Worm (Caenorhabditis elegans) whole organism, L4/young adult: ENCODE results near the gene Y39A1A.18.

ENCODE experiments used
- dao-5 ChIP-seq: sonication (generic microtip); optimal IDR thresholded peaks from 2 replicates; lab custom pipeline; 2016; ENCODE audit warnings: missing genotype, missing genetic modification characterization, moderate library complexity, missing compliant biosample characterization
- him-1 ChIP-seq: sonication (generic microtip); optimal IDR thresholded peaks from 2 replicates; lab custom pipeline; 2016; ENCODE audit warnings: missing genotype, missing genetic modification reagents, missing genetic modification characterization, missing compliant biosample characterization

DNA sequence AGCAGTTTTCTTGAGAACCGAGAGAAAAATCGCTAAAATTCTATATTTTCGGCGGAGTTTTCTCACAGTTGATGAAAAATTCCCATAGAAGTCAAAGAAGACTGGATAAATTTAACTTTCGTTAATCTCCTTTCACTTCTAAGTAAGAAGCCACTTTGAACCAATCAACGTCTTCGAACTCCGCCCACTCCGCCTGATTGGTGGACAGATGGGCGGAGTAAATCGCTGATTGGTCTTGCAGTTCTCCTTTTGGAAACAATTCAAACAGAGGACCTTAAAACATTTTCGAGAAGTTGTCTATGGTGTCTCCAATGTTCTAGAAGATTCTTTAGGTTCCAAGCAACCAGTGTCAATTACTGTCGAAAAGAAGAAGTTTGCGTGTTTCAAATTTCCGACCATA lies 35.9 kb downstream of the Y39A1A.18 start:
- TF ChIP-seq dao-5 (tag; lab: Kevin White, UChicago) (no peak), him-1 (tag; lab: Kevin White, UChicago) (no peak)
